Fruit fly (Drosophila melanogaster): ENCODE measurements around the gene CG32212.
"Not testable (repeated sequence)": the region's sequence is repeated elsewhere in the genome, so short reads cannot be mapped to it uniquely, and the experiment has no call there.

The CG32212 gene

dm6 chr3L:19487260-19487659 lies at the start of gene CG32212:
Gene CG32212, plus strand, starts transcription at chr3L:19487560.
- not testable (repeated sequence) for TF ChIP-seq ttk (GFP tag; IDR thresholded peaks at IDR 0.05); Ssrp (tag; optimal IDR thresholded peaks at IDR 0.05); Aef1 (GFP tag; IDR thresholded peaks at IDR 0.05)

dm6 chr3L:19442239-19442638 lies 45.1 kb upstream of the CG32212 start:
- no peak for TF ChIP-seq dmrt11E (tag; optimal IDR thresholded peaks at IDR 0.05)
- no peak for TF ChIP-seq ind (GFP tag; optimal IDR thresholded peaks at IDR 0.05)
- no peak for TF ChIP-seq Lim3 (GFP tag; IDR thresholded peaks at IDR 0.05)
- no peak for TF ChIP-seq CG8478 (optimal IDR thresholded peaks at IDR 0.05)
- peak; percentile 19 for TF ChIP-seq Hmr (GFP tag; optimal IDR thresholded peaks at IDR 0.05)
- TF ChIP-seq CG3847 (GFP tag; IDR thresholded peaks at IDR 0.05) = no peak
- TF ChIP-seq otp (GFP tag; IDR thresholded peaks at IDR 0.05) = no peak
- no peak for TF ChIP-seq CG15514 (GFP tag; optimal IDR thresholded peaks at IDR 0.05)
- no peak for TF ChIP-seq PHDP (tag; optimal IDR thresholded peaks at IDR 0.05)
- no peak for TF ChIP-seq CG17186 (GFP tag; optimal IDR thresholded peaks at IDR 0.05)
- no peak for TF ChIP-seq CG14965 (GFP tag; optimal IDR thresholded peaks at IDR 0.05; ENCODE audit: borderline replicate concordance)
- no peak for TF ChIP-seq Jarid2 (GFP tag; optimal IDR thresholded peaks at IDR 0.05)
- TF ChIP-seq CG15269 (tag; optimal IDR thresholded peaks at IDR 0.05) = no peak
- no peak for TF ChIP-seq lbe (GFP tag; optimal IDR thresholded peaks at IDR 0.05)
- TF ChIP-seq Sry-δ (GFP tag; optimal IDR thresholded peaks at IDR 0.05) = no peak
- TF ChIP-seq CG32772 (GFP tag; IDR thresholded peaks at IDR 0.05) = no peak
- TF ChIP-seq ERR (GFP tag; optimal IDR thresholded peaks at IDR 0.05) = no peak
- TF ChIP-seq CG9932 (GFP tag; IDR thresholded peaks at IDR 0.05) = 0 out of 2 replicates have a peak, but pooled peaks have one; percentile 20
- no peak for TF ChIP-seq HLH4C (GFP tag; IDR thresholded peaks at IDR 0.05; ENCODE audit: partially characterized antibody)
- no peak for TF ChIP-seq kah (GFP tag; optimal IDR thresholded peaks at IDR 0.05)
- TF ChIP-seq CoRest (tag; optimal IDR thresholded peaks at IDR 0.05) = no peak
- TF ChIP-seq kay (GFP tag; optimal IDR thresholded peaks at IDR 0.05) = no peak
- TF ChIP-seq pum (GFP tag; optimal IDR thresholded peaks at IDR 0.05) = no peak
- no peak for TF ChIP-seq croc (GFP tag; conservative IDR thresholded peaks at IDR 0.05)
- no peak for TF ChIP-seq Fer1 (GFP tag; optimal IDR thresholded peaks at IDR 0.05)
- TF ChIP-seq sisA (GFP tag; IDR thresholded peaks at IDR 0.05) = no peak
- no peak for TF ChIP-seq gcm2 (GFP tag; optimal IDR thresholded peaks at IDR 0.05)
- no peak for TF ChIP-seq prd (optimal IDR thresholded peaks at IDR 0.05)
- no peak for TF ChIP-seq prd (GFP tag; IDR thresholded peaks at IDR 0.05)
- peak; percentile 11 for TF ChIP-seq CG11504 (tag; optimal IDR thresholded peaks at IDR 0.05)
- no peak for TF ChIP-seq MBD-R2 (GFP tag; IDR thresholded peaks at IDR 0.05)
- no peak for TF ChIP-seq B-H1 (GFP tag; IDR thresholded peaks at IDR 0.05)
- no peak for TF ChIP-seq ara (GFP tag; IDR thresholded peaks at IDR 0.05)
- TF ChIP-seq CG34422 (GFP tag; IDR thresholded peaks at IDR 0.05) = no peak
- no peak for TF ChIP-seq CG7556 (GFP tag; optimal IDR thresholded peaks at IDR 0.05)
- no peak for TF ChIP-seq pnt (GFP tag; optimal IDR thresholded peaks at IDR 0.05)
- TF ChIP-seq Max (GFP tag; optimal IDR thresholded peaks at IDR 0.05) = no peak
- peak; percentile 38; the same call in 2 of the 3 replicates for TF ChIP-seq row (GFP tag; IDR thresholded peaks at IDR 0.05)
- no peak for TF ChIP-seq Hmx (GFP tag; optimal IDR thresholded peaks at IDR 0.05)
- TF ChIP-seq pan (optimal IDR thresholded peaks at IDR 0.05) = no peak
- peak in 1 of 2 experiments; percentile 13 for TF ChIP-seq pan (GFP tag; optimal IDR thresholded peaks at IDR 0.05 in 1 of 2, IDR thresholded peaks at IDR 0.05 in 1 of 2)
- TF ChIP-seq NC2α (GFP tag; optimal IDR thresholded peaks at IDR 0.05) = no peak
- no peak for TF ChIP-seq Atf-2 (GFP tag; optimal IDR thresholded peaks at IDR 0.05)
- TF ChIP-seq sima (GFP tag; optimal IDR thresholded peaks at IDR 0.05) = no peak
- TF ChIP-seq CG8359 (GFP tag; optimal IDR thresholded peaks at IDR 0.05; ENCODE audit: borderline replicate concordance) = no peak
- TF ChIP-seq ranshi (GFP tag; IDR thresholded peaks at IDR 0.05) = no peak
- no peak for TF ChIP-seq Dll (GFP tag; IDR thresholded peaks at IDR 0.05; ENCODE audit: partially characterized antibody)
- no peak for TF ChIP-seq crc (GFP tag; optimal IDR thresholded peaks at IDR 0.05)
